Worm (Caenorhabditis elegans) whole organism, L1 larva: ENCODE results near the gene F55C12.2.

Experiments
- C16A3.4 ChIP-seq: fragments of 150-350 bp; optimal IDR thresholded peaks from 2 replicates; lab custom pipeline; 2014; ENCODE audit warnings: missing biosample characterization, missing genetic modification characterization
- C34B4.2 ChIP-seq: sonication (generic microtip); optimal IDR thresholded peaks from 2 replicates; lab custom pipeline; 2017; ENCODE audit warnings: mild to moderate bottlenecking, missing genetic modification characterization, missing compliant biosample characterization
- aha-1 ChIP-seq: fragments of 150-350 bp; optimal IDR thresholded peaks from 2 replicates; lab custom pipeline; 2014; ENCODE audit warnings: missing biosample characterization, missing genetic modification characterization
- alr-1 ChIP-seq: fragments of 200-800 bp; sonication (Bioruptor generic); optimal IDR thresholded peaks from 2 replicates; lab custom pipeline; 2018; ENCODE audit warnings: borderline replicate concordance, mild to moderate bottlenecking, missing genetic modification characterization, missing compliant biosample characterization
- aly-2 ChIP-seq: fragments of 150-350 bp; optimal IDR thresholded peaks from 2 replicates; lab custom pipeline; 2014; ENCODE audit warnings: missing biosample characterization, missing genetic modification characterization
- ama-1 ChIP-seq: fragments of 150-350 bp; optimal IDR thresholded peaks from 2 replicates; lab custom pipeline; 2014
- blmp-1 ChIP-seq: fragments of 150-350 bp; optimal IDR thresholded peaks from 2 replicates; lab custom pipeline; 2014; ENCODE audit warnings: missing biosample characterization, missing genetic modification characterization
- ceh-63 ChIP-seq: fragments of 200-800 bp; sonication (Bioruptor generic); optimal IDR thresholded peaks from 2 replicates; lab custom pipeline; 2018; ENCODE audit warnings: mild to moderate bottlenecking, missing genetic modification characterization, missing compliant biosample characterization
- ceh-88 ChIP-seq: fragments of 200-800 bp; sonication (Bioruptor generic); IDR thresholded peaks from 2 replicates; pipeline ENCODE4 v1.3.6; 2022; ENCODE audit warnings: missing genetic modification characterization, missing compliant biosample characterization
- ces-1 ChIP-seq: fragments of 150-350 bp; optimal IDR thresholded peaks from 2 replicates; lab custom pipeline; 2014; ENCODE audit warnings: missing biosample characterization, missing genetic modification reagents, missing genetic modification characterization
- efl-1 ChIP-seq, 4 experiments: fragments of 150-350 bp; optimal IDR thresholded peaks in 3 of 4; peaks in 1 of 4; 1 replicate in 1 of 4; 2 replicates in 3 of 4; lab custom pipeline; 2014; ENCODE audit warnings: missing biosample characterization in 2 of 4, missing genetic modification characterization in 2 of 4, missing genetic modification reagents in 2 of 4
- efl-3 ChIP-seq: fragments of 200-800 bp; sonication (Bioruptor generic); optimal IDR thresholded peaks from 2 replicates; lab custom pipeline; 2018; ENCODE audit warnings: mild to moderate bottlenecking, missing genetic modification characterization, missing compliant biosample characterization
- egl-13 ChIP-seq: sonication (generic microtip); optimal IDR thresholded peaks from 2 replicates; lab custom pipeline; 2016; ENCODE audit warnings: missing genotype, missing genetic modification reagents, missing genetic modification characterization, missing compliant biosample characterization
- egl-27 ChIP-seq, 2 experiments: fragments of 150-350 bp in 1 of 2; sonication (generic microtip); optimal IDR thresholded peaks; 3 replicates each; lab custom pipeline; 2017 to 2018; ENCODE audit warnings: missing biosample characterization in 2 of 2, missing genetic modification characterization in 2 of 2, missing genetic modification reagents in 2 of 2
- elt-2 ChIP-seq: sonication (generic microtip); optimal IDR thresholded peaks from 2 replicates; lab custom pipeline; 2016; ENCODE audit warnings: missing genetic modification characterization, mild to moderate bottlenecking, inconsistent platforms, missing compliant biosample characterization, missing genetic modification reagents
- elt-3 ChIP-seq, 6 experiments: fragments of 150-350 bp in 1 of 6; sonication (generic microtip); optimal IDR thresholded peaks; 2 replicates each; lab custom pipeline; 2017 to 2018; ENCODE audit warnings: missing biosample characterization in 6 of 6, missing genetic modification characterization in 6 of 6, inconsistent platforms in 1 of 6
- ets-5 ChIP-seq: fragments of 200-800 bp; sonication (Bioruptor generic); IDR thresholded peaks from 2 replicates; pipeline ENCODE4 v1.3.6; 2022; ENCODE audit warnings: missing genetic modification characterization, missing compliant biosample characterization
- fkh-4 ChIP-seq: sonication (generic microtip); optimal IDR thresholded peaks from 2 replicates; lab custom pipeline; 2016; ENCODE audit warnings: missing compliant biosample characterization, missing genetic modification characterization, borderline replicate concordance
- fkh-8 ChIP-seq: sonication (generic microtip); optimal IDR thresholded peaks from 2 replicates; lab custom pipeline; 2016; ENCODE audit warnings: mild to moderate bottlenecking, missing genetic modification characterization, missing compliant biosample characterization
- fos-1 ChIP-seq: fragments of 150-350 bp; optimal IDR thresholded peaks from 2 replicates; lab custom pipeline; 2014; ENCODE audit warnings: missing biosample characterization, missing genetic modification characterization
- grh-1 ChIP-seq: fragments of 200-800 bp; sonication (Bioruptor generic); IDR thresholded peaks from 2 replicates; pipeline ENCODE4 v1.3.6; 2022; ENCODE audit warnings: missing genetic modification reagents, missing genetic modification characterization, missing compliant biosample characterization
- hlh-17 ChIP-seq: fragments of 200-800 bp; sonication (Bioruptor generic); optimal IDR thresholded peaks from 2 replicates; lab custom pipeline; 2018; ENCODE audit warnings: missing genetic modification characterization, mild to moderate bottlenecking, missing compliant biosample characterization, moderate library complexity, borderline replicate concordance
- irx-1 ChIP-seq: sonication (generic microtip); optimal IDR thresholded peaks from 2 replicates; lab custom pipeline; 2016; ENCODE audit warnings: missing genetic modification characterization, missing compliant biosample characterization
- isw-1 ChIP-seq: fragments of 200-800 bp; sonication (Bioruptor generic); IDR thresholded peaks from 2 replicates; pipeline ENCODE4 v1.3.6; 2022; ENCODE audit warnings: missing genetic modification characterization, missing compliant biosample characterization
- jun-1 ChIP-seq: fragments of 150-350 bp; optimal IDR thresholded peaks from 2 replicates; lab custom pipeline; 2014; ENCODE audit warnings: missing biosample characterization, missing genetic modification reagents, missing genetic modification characterization
- lin-13 ChIP-seq: fragments of 150-350 bp; optimal IDR thresholded peaks from 2 replicates; lab custom pipeline; 2014; ENCODE audit warnings: missing biosample characterization, missing genetic modification reagents, missing genetic modification characterization
- lin-14 ChIP-seq: fragments of 200-800 bp; sonication (Bioruptor generic); optimal IDR thresholded peaks from 2 replicates; lab custom pipeline; 2018; ENCODE audit warnings: mild to moderate bottlenecking, missing genetic modification characterization, moderate library complexity, missing compliant biosample characterization
- lir-3 ChIP-seq: sonication (generic microtip); optimal IDR thresholded peaks from 2 replicates; lab custom pipeline; 2016; ENCODE audit warnings: mild to moderate bottlenecking, missing genetic modification characterization, moderate library complexity, missing compliant biosample characterization; ENCODE audit not compliant: poor library complexity
- lsy-2 ChIP-seq, 2 experiments: fragments of 150-350 bp; optimal IDR thresholded peaks; 2 replicates each; lab custom pipeline; 2014; ENCODE audit warnings: missing biosample characterization in 2 of 2, missing genetic modification characterization in 2 of 2
- mep-1 ChIP-seq: fragments of 150-350 bp; optimal IDR thresholded peaks from 2 replicates; lab custom pipeline; 2014; ENCODE audit warnings: missing biosample characterization, missing genetic modification characterization
- nhr-11 ChIP-seq: fragments of 150-350 bp; optimal IDR thresholded peaks from 2 replicates; lab custom pipeline; 2014; ENCODE audit warnings: missing biosample characterization, missing genetic modification characterization
- nhr-19 ChIP-seq: fragments of 200-800 bp; sonication (Bioruptor generic); conservative IDR thresholded peaks from 2 replicates; pipeline ENCODE4 v1.3.6; 2022; ENCODE audit warnings: missing genetic modification characterization, missing compliant biosample characterization
- nhr-237 ChIP-seq: fragments of 150-350 bp; optimal IDR thresholded peaks from 2 replicates; lab custom pipeline; 2014; ENCODE audit warnings: missing biosample characterization, missing genetic modification characterization
- nhr-28 ChIP-seq: fragments of 150-350 bp; optimal IDR thresholded peaks from 2 replicates; lab custom pipeline; 2014; ENCODE audit warnings: missing biosample characterization, missing genetic modification characterization
- nhr-47 ChIP-seq: sonication (generic microtip); optimal IDR thresholded peaks from 2 replicates; lab custom pipeline; 2016; ENCODE audit warnings: mild to moderate bottlenecking, missing genetic modification characterization, moderate library complexity, missing compliant biosample characterization
- nhr-71 ChIP-seq: sonication (generic microtip); optimal IDR thresholded peaks from 2 replicates; lab custom pipeline; 2016; ENCODE audit warnings: mild to moderate bottlenecking, missing genetic modification characterization, moderate library complexity, missing compliant biosample characterization
- nhr-77 ChIP-seq: fragments of 150-350 bp; optimal IDR thresholded peaks from 2 replicates; lab custom pipeline; 2014; ENCODE audit warnings: missing biosample characterization, missing genetic modification characterization
- nhr-84 ChIP-seq: sonication (generic microtip); optimal IDR thresholded peaks from 2 replicates; lab custom pipeline; 2017; ENCODE audit warnings: missing biosample characterization, missing genetic modification characterization
- nhr-90 ChIP-seq: sonication (generic microtip); optimal IDR thresholded peaks from 2 replicates; lab custom pipeline; 2016; ENCODE audit warnings: mild to moderate bottlenecking, missing genetic modification characterization, missing compliant biosample characterization; ENCODE audit not compliant: poor library complexity
- pag-3 ChIP-seq: sonication (generic microtip); optimal IDR thresholded peaks from 2 replicates; lab custom pipeline; 2017; ENCODE audit warnings: missing genetic modification characterization, mild to moderate bottlenecking, missing compliant biosample characterization, antibody characterized with exemption, borderline replicate concordance; ENCODE audit not compliant: insufficient read depth
- pax-3 ChIP-seq: fragments of 200-800 bp; sonication (Bioruptor generic); optimal IDR thresholded peaks from 2 replicates; lab custom pipeline; 2018; ENCODE audit warnings: mild to moderate bottlenecking, missing genetic modification characterization, moderate library complexity, missing compliant biosample characterization
- pqm-1 ChIP-seq: sonication (generic microtip); optimal IDR thresholded peaks from 3 replicates; lab custom pipeline; 2017; ENCODE audit warnings: missing biosample characterization, missing genetic modification characterization
- rnt-1 ChIP-seq: sonication (generic microtip); optimal IDR thresholded peaks from 2 replicates; lab custom pipeline; 2016; ENCODE audit warnings: mild to moderate bottlenecking, missing genetic modification characterization, moderate library complexity, missing compliant biosample characterization
- snpc-4 ChIP-seq: fragments of 150-350 bp; optimal IDR thresholded peaks from 2 replicates; lab custom pipeline; 2014; ENCODE audit warnings: missing biosample characterization, missing genetic modification characterization
- sptf-1 ChIP-seq: fragments of 150-350 bp; optimal IDR thresholded peaks from 2 replicates; lab custom pipeline; 2014; ENCODE audit warnings: missing biosample characterization, missing genetic modification characterization
- sup-37 ChIP-seq: fragments of 200-800 bp; sonication (Bioruptor generic); optimal IDR thresholded peaks from 2 replicates; lab custom pipeline; 2018; ENCODE audit warnings: mild to moderate bottlenecking, missing genetic modification characterization, missing compliant biosample characterization
- swsn-7 ChIP-seq: sonication (generic microtip); optimal IDR thresholded peaks from 2 replicates; lab custom pipeline; 2016; ENCODE audit warnings: missing genetic modification characterization, missing compliant biosample characterization
- unc-130 ChIP-seq: fragments of 150-350 bp; optimal IDR thresholded peaks from 2 replicates; lab custom pipeline; 2017; ENCODE audit warnings: missing biosample characterization, missing genetic modification characterization, inconsistent platforms
- unc-98 ChIP-seq: fragments of 200-800 bp; sonication (Bioruptor generic); IDR thresholded peaks from 2 replicates; pipeline ENCODE4 v1.3.6; 2022; ENCODE audit warnings: missing genetic modification characterization, missing compliant biosample characterization
- xbp-1 ChIP-seq: sonication (generic microtip); optimal IDR thresholded peaks from 2 replicates; lab custom pipeline; 2016; ENCODE audit warnings: missing genetic modification characterization, missing compliant biosample characterization
- ztf-11 ChIP-seq, 2 experiments: sonication (generic microtip); optimal IDR thresholded peaks; 2 replicates each; lab custom pipeline; 2016 to 2017; ENCODE audit warnings: missing genetic modification characterization in 2 of 2, missing biosample characterization in 1 of 2, missing compliant biosample characterization in 1 of 2

F55C12.2 gene

DNA sequence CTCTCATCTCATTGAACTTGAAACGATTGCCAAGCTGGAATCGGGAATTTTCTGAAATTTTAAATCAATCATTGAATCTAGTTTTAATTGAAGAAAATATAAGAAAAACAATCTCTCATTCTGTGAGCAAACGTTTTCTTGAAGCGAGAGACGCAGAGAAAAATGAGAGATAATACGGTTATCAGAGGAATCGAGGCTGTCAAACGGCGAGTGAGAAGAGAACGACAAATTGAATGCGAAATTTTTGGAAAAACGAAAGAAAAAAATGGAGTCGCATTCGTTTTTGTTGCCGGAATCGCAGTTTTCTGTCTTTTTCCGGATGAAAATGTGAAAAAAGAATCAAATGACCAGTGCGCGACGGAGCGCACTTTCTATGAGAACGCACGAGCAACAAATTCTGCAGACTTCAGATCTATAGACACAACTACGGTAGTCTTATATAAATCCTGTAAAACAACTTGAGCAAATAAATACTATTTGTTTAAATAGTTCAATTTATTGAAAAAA is 3.0 kb upstream of the F55C12.2 start, which contains the start of gene tex-2 (continued):
- TF ChIP-seq nhr-84 (no peak), aha-1 (tag; lab: Kevin White, UChicago) (no peak), ztf-11 (tag; optimal IDR thresholded peaks at IDR 0.05; lab: Kevin White, UChicago) (no peak), fos-1 (tag; lab: Kevin White, UChicago) (no peak), ceh-63 (no peak), fkh-8 (tag; lab: Kevin White, UChicago) (no peak), C34B4.2 (tag; lab: Kevin White, UChicago) (no peak), efl-3 (GFP tag; lab: Kevin White, UChicago) (no peak), swsn-7 (tag; lab: Kevin White, UChicago) (no peak), nhr-71 (peak; percentile 31), isw-1 (peak; percentile 18), nhr-19 (GFP tag; lab: Robert Waterston, UW) (no peak), nhr-47 (peak; percentile 54), xbp-1 (tag; lab: Kevin White, UChicago) (peak; percentile 19), unc-98 (0 out of 2 replicates have a peak, but pooled peaks have one; percentile 14), rnt-1 (peak; percentile 32), aly-2 (tag; lab: Kevin White, UChicago) (no peak), lin-14 (peak; percentile 62), ces-1 (GFP tag; lab: Kevin White, UChicago) (no peak), jun-1 (peak; percentile 27), sup-37 (GFP tag; lab: Kevin White, UChicago) (no peak), mep-1 (tag; lab: Kevin White, UChicago) (no peak), nhr-237 (tag; lab: Kevin White, UChicago) (no peak), ets-5 (GFP tag; lab: Robert Waterston, UW) (no peak), lsy-2 (tag; optimal IDR thresholded peaks at IDR 0.05; lab: Kevin White, UChicago) (peak; percentile 7 to 22), lin-13 (GFP tag; lab: Kevin White, UChicago) (peak; percentile 48), ama-1 (lab: Kevin White, UChicago) (no peak), egl-27 (tag; optimal IDR thresholded peaks at IDR 0.05; lab: Kevin White, UChicago) (no peak), nhr-28 (no peak), elt-3 (tag; optimal IDR thresholded peaks at IDR 0.05; lab: Kevin White, UChicago) (no peak), alr-1 (no peak), C16A3.4 (tag; lab: Kevin White, UChicago) (no peak), elt-2 (tag; lab: Kevin White, UChicago) (peak; percentile 57), ceh-88 (GFP tag; lab: Robert Waterston, UW) (no peak)

DNA sequence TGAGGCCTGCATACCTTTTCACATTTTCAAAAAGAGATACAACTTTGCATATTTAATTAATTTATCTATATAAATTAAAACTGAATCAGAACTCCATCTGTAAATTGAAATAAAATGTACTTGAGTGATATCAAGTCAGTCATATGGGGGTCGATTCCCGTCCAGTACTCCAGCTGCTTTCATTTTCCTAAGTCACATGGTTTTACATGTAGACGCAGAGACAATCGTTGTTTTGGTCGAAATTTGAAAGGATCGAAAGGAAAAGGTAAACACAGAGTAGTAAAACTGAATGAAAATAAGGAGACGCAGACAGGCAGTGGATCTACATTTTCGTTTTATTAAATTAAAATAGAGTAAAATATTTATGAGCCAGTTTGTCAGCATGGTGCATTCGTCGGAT is 2.5 kb upstream of the F55C12.2 start:
- TF ChIP-seq nhr-90 (tag; lab: Kevin White, UChicago), result peak; percentile 30
- peak; percentile 40 for TF ChIP-seq rnt-1
- no peak for TF ChIP-seq egl-13 (tag; lab: Kevin White, UChicago)
- no peak for TF ChIP-seq xbp-1 (tag; lab: Kevin White, UChicago)
- TF ChIP-seq pag-3 (tag; lab: Kevin White, UChicago), result no peak
- no peak for TF ChIP-seq nhr-77 (tag; lab: Kevin White, UChicago)
- no peak for TF ChIP-seq fkh-4 (tag; lab: Kevin White, UChicago)
- TF ChIP-seq irx-1 (tag; lab: Kevin White, UChicago), result peak; percentile 16
- TF ChIP-seq efl-3 (GFP tag; lab: Kevin White, UChicago), result no peak
- TF ChIP-seq egl-27 (tag; optimal IDR thresholded peaks at IDR 0.05; lab: Kevin White, UChicago), result no peak
- peak; percentile 43 for TF ChIP-seq unc-130
- peak; percentile 98 for TF ChIP-seq blmp-1
- TF ChIP-seq nhr-84, result no peak
- no peak for TF ChIP-seq sptf-1 (tag; lab: Kevin White, UChicago)
- TF ChIP-seq sup-37 (GFP tag; lab: Kevin White, UChicago), result no peak
- TF ChIP-seq pax-3 (tag; lab: Kevin White, UChicago), result no peak
- TF ChIP-seq pqm-1, result no peak
- no peak for TF ChIP-seq fos-1 (tag; lab: Kevin White, UChicago)
- peak; percentile 79 for TF ChIP-seq lin-14
- peak; percentile 4 for TF ChIP-seq lir-3 (tag; lab: Kevin White, UChicago)
- peak in 1 of 2 experiments; percentile 25 for TF ChIP-seq efl-1 (optimal IDR thresholded peaks at IDR 0.05; lab: Kevin White, UChicago)
- peak; percentile 25 to 88 for TF ChIP-seq efl-1 (GFP tag; optimal IDR thresholded peaks at IDR 0.05 in 1 of 2; lab: Kevin White, UChicago)
- TF ChIP-seq hlh-17 (GFP tag; lab: Kevin White, UChicago), result no peak
- TF ChIP-seq aha-1 (tag; lab: Kevin White, UChicago), result no peak
- TF ChIP-seq nhr-11 (tag; lab: Kevin White, UChicago), result no peak
- TF ChIP-seq ces-1 (GFP tag; lab: Kevin White, UChicago), result no peak
- no peak for TF ChIP-seq snpc-4 (tag; lab: Kevin White, UChicago)
- TF ChIP-seq grh-1 (GFP tag; lab: Robert Waterston, UW), result no peak
